Fruit fly (Drosophila melanogaster) S2 (cell line): ENCODE results near the gene CG31819.
A peak's percentile ranks its signal among the peaks of the same experiment; 100 is the strongest.

Source experiments
- CG8478 ChIP-seq: fragments of >200 bp; optimal IDR thresholded peaks from 2 replicates; lab custom pipeline; 2018
- CTCF ChIP-seq, 2 experiments: fragments of >200 bp; optimal IDR thresholded peaks; 2 replicates each; lab custom pipeline; 2018

Gene CG31819

DNA sequence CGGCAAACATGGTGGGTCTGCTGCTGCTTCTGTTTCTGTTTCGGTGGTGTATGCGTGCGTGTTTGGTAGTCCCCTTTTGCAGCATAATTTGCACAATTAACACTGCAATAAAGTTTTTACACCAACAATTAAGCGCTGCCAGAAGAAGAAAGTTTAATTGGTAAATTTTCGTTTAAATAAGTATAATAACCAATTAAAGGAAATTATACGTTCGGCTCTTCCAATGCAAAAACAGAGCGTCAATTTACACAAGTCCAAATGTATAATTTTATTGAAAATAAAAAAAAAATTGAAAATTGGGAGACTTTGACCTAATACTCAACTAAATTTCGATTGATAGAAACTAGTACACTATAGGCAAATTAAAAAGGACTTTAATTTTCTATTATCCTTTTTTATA, at the start of gene CG31819:
Gene CG31819, plus strand, starts transcription at position 301 of the 400 bp plus-strand sequence.
- TF ChIP-seq CTCF (optimal IDR thresholded peaks at IDR 0.05; lab: Kevin White, UChicago) (no peak), CG8478 (lab: Kevin White, UChicago) (no peak)

DNA sequence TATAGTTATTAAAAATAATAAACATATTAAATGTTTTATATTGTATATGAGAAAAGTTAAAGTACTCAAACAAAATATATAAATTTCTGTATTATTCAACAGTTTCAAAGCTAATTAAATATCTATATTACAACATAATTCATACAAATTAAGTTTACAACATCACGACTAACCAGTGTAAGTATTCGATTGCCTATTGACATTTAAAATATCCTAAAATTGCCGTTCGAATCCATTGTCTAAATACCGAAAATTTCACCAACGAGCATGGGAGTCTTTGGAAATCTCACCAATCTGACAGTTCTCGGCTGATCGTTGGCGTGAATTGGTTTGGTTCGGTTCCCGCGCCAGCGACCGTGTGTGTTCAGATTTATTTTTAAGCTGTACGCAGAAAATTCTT, 45.7 kb upstream of the CG31819 start, which contains the start of gene Ca-alpha1D:
Gene Ca-alpha1D, plus strand, starts transcription at position 301 of the 400 bp plus-strand sequence.
- TF ChIP-seq CTCF (optimal IDR thresholded peaks at IDR 0.05; lab: Kevin White, UChicago) (no peak), CG8478 (lab: Kevin White, UChicago) (no peak)

DNA sequence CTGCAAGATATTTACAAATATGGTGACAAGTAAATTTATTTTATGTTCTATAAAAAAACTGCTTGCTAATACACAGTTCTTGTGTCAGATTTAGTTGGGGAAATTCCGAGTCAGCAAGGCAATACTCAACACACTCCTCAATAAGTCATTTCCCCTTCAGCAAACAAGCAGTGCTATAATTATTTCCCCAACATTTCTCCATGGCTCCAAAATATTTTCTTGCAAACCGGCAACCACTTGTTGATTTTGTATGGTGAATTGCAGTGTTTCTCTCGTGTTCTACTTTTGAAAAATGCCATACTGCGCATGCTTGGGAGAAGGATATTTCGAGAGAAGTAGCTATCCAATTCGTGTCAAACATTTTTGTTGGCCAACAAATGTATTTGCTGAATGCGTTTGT, 13.1 kb upstream of the CG31819 start:
- TF ChIP-seq CG8478 (lab: Kevin White, UChicago) (no peak), CTCF (optimal IDR thresholded peaks at IDR 0.05; lab: Kevin White, UChicago) (no peak)

DNA sequence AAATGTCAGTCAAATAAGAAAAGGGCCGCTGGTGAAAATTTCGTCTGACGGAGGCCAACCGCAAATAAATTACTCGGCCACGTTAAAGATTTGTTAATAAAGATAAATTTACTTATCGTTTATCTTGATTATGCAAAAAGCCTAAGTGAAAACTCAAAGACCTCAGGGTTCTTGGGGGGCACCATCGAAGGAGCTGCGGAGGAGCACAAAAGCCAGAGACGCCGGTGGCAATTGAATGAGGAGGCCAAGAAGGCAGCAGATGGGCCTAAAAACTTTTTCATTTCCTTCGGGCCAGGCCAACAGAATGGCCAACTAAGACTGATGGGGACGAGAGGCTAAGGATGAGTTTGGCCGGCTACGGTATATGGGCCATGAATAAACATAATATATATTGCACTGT, 5.0 kb downstream of the CG31819 start:
- TF ChIP-seq CTCF (optimal IDR thresholded peaks at IDR 0.05; lab: Kevin White, UChicago) (no peak), CG8478 (lab: Kevin White, UChicago) (no peak)

DNA sequence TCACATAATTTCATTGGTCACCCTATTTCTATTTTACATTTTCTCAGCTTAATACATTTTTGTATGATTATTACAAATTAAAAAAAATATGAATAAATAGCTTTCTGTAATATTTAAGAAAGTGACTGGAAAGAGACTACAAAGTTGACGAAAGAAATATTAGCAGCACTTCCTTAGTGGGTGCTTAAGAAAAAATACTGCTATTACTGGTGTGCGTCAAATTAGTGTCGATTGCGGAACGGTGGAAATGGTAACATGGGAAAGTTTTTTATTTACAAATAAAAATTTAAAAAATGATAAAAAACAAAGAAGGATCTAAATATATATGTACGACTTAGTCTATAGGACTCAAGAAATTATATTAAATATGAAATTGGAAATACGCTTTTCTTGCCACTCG, 12.7 kb downstream of the CG31819 start:
- no peak for TF ChIP-seq CTCF (optimal IDR thresholded peaks at IDR 0.05; lab: Kevin White, UChicago)
- no peak for TF ChIP-seq CG8478 (lab: Kevin White, UChicago)

DNA sequence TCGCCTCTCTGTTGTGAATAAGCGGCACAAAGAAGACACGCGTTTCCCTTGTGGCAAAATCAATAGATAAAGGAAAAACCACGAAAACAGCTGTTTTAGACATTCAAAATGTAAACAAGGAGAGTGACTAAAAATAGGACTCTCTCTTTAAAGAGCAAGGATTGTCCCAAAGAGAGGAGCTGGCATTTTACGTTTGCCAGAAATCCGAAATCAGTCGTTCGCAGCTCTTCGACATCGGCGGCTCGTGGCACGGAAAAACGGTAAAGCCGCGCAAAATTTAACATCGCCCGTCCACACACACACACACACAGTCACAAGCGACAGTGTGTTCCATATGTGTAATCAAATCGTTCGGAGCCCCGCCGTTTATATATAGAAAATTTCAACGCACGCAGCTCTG, 20.0 kb downstream of the CG31819 start, which contains the start of gene Ca-Ma2d:
Gene Ca-Ma2d, plus strand, starts transcription at position 211 of the 400 bp plus-strand sequence.
- TF ChIP-seq CTCF (optimal IDR thresholded peaks at IDR 0.05; lab: Kevin White, UChicago) (no peak), CG8478 (lab: Kevin White, UChicago) (no peak)

DNA sequence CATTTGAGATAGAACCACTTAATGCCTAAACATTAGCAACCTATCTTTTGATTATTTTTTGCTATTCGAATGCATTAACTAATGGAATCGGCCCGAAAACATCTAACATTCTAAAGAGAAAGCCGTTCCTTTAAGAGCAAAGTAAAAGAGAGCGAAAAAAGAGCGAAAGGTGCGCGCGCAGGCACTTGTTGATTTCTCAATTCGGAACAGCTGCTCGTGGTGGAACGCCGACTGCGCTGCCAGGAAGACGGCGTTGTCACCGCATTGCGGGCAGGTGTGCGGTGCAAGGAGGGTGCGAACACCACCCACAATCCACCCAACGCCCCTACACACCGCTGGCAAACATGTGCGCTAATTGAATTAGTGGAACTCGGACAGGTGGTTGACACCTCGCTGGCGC, 23.6 kb downstream of the CG31819 start:
- TF ChIP-seq CTCF (optimal IDR thresholded peaks at IDR 0.05; lab: Kevin White, UChicago) (no peak), CG8478 (lab: Kevin White, UChicago) (no peak)

DNA sequence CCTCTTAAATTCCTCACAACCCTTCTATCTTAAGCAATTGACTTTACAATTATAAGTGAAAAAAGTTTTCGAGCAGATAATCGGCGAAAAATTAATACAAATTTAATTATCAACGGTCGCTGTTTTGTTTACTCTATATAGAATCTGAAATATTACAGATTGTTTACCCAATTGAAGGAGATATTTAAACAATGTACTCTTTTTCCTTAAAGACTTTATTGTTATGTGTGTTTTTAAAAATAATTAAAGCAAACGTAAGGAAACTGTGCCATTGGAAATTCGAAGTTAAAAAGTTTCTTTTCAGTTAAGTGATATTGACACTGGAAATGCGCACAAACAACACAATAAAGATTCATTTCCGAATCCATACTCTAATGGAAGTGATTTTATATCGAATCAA, 30.4 kb downstream of the CG31819 start, which contains the start of gene CG42818:
Gene CG42818, plus strand, starts transcription at position 301 of the 400 bp plus-strand sequence.
- TF ChIP-seq CTCF (optimal IDR thresholded peaks at IDR 0.05; lab: Kevin White, UChicago): no peak
- TF ChIP-seq CG8478 (lab: Kevin White, UChicago): no peak

DNA sequence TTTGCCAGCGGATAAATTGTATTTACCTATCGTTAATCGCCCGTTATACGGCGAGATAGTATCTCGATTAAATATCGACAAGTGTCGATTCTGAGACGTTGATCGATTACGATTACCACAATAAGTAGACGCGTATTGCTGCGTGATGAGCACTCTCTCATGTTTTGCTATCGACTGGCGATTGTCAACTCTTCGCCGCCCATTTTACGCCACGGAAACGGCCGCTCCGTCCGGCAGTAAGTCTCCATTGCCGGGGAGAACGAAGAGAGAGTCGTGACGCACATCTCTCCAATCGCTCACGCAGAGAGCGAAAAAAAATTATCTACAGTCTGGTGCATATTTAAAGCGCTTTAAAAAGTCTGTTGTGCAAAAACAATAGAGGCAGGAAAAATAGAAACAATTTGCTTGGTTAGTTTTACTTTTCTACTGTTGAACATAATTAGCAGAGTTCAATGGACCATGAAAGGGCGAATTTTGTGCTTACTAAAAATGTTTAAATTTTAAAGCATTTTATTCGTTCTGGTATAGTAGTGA, 40.4 kb downstream of the CG31819 start, which contains the start of gene CG46309:
Gene CG46309, minus strand, starts transcription at position 191 of the 534 bp plus-strand sequence.
- TF ChIP-seq CG8478 (lab: Kevin White, UChicago) (no peak), CTCF (optimal IDR thresholded peaks at IDR 0.05; lab: Kevin White, UChicago) (no peak)

DNA sequence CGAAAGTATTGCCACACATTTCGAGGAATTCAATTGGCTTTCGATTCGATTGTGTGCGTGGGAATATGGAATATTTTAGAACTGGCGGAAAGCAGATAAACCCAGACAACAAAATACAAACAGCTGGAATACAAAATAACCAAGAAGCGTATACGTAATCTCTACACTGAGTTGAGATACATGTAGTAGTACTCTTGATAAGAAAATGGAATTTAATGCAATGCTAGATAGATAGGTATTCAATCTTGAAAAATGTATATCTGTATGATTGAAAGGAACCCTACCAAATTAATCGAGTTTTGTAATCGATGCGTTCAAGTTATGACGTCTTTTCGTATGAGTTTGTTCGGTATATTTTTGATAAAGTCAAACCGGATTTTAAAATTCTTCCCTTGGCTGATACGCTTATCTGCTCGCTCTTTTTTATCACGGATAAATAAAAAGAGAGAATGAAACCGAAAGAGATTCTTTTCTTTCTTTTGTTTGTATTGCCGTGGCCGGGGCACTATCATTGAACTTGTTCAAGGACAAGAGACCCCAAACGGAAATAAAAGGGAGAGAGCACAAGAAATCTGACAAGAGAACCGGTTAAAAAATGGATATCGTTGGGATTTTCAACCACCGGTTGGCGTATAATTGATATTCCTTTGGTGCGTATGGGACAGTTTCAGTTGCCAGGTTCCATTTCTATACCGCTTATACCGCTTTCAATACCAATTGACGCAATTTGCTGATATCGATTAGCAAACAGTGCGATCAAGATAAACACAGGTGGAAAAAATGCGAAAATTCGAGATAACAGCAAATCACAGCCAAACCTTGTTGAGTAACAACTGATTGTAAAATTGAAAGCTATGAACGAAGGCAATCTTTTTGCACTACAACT, 44.2 kb downstream of the CG31819 start:
- TF ChIP-seq CTCF (optimal IDR thresholded peaks at IDR 0.05; lab: Kevin White, UChicago): no peak
- TF ChIP-seq CG8478 (lab: Kevin White, UChicago): no peak

DNA sequence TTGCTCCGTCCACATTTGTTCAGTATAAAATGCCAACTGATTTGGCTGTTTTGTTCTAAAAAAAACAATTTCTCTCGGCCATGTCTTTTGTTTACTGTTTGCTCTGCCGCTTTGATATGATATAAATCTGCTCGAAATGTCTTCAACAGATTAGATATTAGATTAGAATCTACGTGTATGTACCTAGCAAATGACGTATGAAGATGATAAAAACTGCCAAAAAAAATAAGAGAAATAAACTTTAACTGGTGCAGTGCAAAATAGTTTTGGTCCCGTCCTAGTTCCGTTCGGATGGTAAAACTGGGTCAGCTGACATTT, 44.8 kb downstream of the CG31819 start:
- TF ChIP-seq CTCF (optimal IDR thresholded peaks at IDR 0.05; lab: Kevin White, UChicago) (no peak), CG8478 (lab: Kevin White, UChicago) (no peak)

DNA sequence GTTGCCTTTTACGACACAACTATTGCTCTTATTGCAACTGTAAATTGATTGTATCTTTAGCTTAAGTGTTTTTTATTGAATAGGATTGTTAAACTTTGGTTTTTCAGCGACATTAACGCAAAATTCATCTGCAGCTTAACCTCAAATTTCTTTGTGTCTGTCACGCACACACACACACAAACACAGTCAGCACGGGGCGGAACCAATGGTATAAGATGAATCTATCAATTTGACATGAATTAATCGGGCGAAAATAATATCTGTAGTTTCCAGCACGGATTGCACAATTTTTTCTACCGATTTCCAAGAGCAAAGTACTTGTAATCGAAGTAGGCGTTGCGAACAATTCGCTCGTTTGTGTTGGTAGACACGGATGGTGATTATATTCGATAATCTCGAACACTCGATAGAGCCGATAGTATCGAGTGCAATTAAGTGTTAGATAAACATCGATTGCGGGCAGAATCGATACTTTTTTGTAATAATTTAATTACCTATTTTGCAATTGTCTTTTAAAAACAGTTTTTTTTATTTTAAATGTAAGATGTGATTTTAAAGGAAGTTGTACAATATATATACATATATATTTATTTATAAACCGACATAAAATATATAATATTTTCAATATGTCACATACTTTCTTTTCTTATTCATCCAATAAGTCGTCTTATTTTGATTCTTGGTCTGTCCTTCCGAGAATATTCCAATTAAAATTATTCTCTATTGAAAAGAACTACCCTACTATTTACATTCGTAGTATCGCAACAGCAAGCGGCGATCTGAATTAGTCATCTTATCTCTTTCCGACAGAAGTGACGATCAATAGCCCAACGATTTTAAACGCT, 46.2 kb downstream of the CG31819 start, which contains the start of the genes PRL-1 and EndoGI:
Gene PRL-1, minus strand, starts transcription at position 380 of the 845 bp plus-strand sequence.
Gene EndoGI, plus strand, starts transcription at position 462 of the 845 bp plus-strand sequence.
- TF ChIP-seq CTCF (optimal IDR thresholded peaks at IDR 0.05; lab: Kevin White, UChicago): peak in 1 of 2 experiments; percentile 45
- no peak for TF ChIP-seq CG8478 (lab: Kevin White, UChicago)

DNA sequence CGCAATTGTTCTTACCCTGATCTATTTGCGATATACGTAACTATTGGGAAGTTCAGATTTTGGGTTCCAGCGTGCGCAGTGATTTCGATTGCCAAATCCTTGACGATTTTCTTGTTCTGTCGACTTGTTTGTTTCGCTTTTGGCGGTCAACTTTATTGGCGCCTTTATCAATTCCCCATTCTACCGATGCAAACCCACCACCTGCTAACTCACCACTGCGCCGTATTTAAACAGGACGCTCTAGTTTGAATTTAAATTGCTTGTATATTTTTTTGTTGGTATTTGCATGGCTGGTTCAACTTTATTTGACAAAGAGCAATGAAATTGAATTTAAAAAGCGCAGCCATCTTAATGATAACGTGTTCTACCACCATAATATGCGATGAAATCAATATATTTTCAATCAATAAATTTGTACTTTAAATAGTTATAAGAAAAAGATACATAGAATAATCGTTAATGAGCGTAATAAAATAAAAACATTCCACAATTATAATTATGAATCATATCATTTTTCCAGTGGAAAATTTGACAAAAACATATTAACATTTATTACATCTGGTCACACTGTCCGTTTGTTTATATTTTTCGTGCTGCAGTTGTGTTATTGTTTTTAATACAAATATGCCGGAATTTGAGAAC, 50.4 kb downstream of the CG31819 start, which contains the start of the genes twe and CG4935:
Gene twe, minus strand, starts transcription at position 302 of the 642 bp plus-strand sequence.
Gene CG4935, plus strand, starts transcription at position 566 of the 642 bp plus-strand sequence.
- no peak for TF ChIP-seq CTCF (optimal IDR thresholded peaks at IDR 0.05; lab: Kevin White, UChicago)
- no peak for TF ChIP-seq CG8478 (lab: Kevin White, UChicago)
